Worm (Caenorhabditis elegans) whole organism, L1 larva: ENCODE results near the gene T19E7.6.

ENCODE experiments used
- C16A3.4 ChIP-seq: fragments of 150-350 bp; optimal IDR thresholded peaks from 2 replicates; lab custom pipeline; 2014; ENCODE audit warnings: missing biosample characterization, missing genetic modification characterization
- Y116A8C.19 ChIP-seq: sonication (generic microtip); optimal IDR thresholded peaks from 2 replicates; lab custom pipeline; 2016; ENCODE audit warnings: missing compliant biosample characterization, missing genetic modification characterization, borderline replicate concordance
- alr-1 ChIP-seq: fragments of 200-800 bp; sonication (Bioruptor generic); optimal IDR thresholded peaks from 2 replicates; lab custom pipeline; 2018; ENCODE audit warnings: borderline replicate concordance, mild to moderate bottlenecking, missing genetic modification characterization, missing compliant biosample characterization
- aly-2 ChIP-seq: fragments of 150-350 bp; optimal IDR thresholded peaks from 2 replicates; lab custom pipeline; 2014; ENCODE audit warnings: missing biosample characterization, missing genetic modification characterization
- ama-1 ChIP-seq: fragments of 150-350 bp; optimal IDR thresholded peaks from 2 replicates; lab custom pipeline; 2014
- ceh-63 ChIP-seq: fragments of 200-800 bp; sonication (Bioruptor generic); optimal IDR thresholded peaks from 2 replicates; lab custom pipeline; 2018; ENCODE audit warnings: mild to moderate bottlenecking, missing genetic modification characterization, missing compliant biosample characterization
- ceh-8 ChIP-seq: fragments of 200-800 bp; sonication (Bioruptor generic); optimal IDR thresholded peaks from 2 replicates; lab custom pipeline; 2018; ENCODE audit warnings: mild to moderate bottlenecking, missing genetic modification characterization, moderate library complexity, missing compliant biosample characterization
- ceh-90 ChIP-seq: sonication (generic microtip); optimal IDR thresholded peaks from 2 replicates; lab custom pipeline; 2016; ENCODE audit warnings: missing genetic modification characterization, missing compliant biosample characterization
- dpl-1 ChIP-seq, 3 experiments: fragments of 150-350 bp in 2 of 3; sonication (generic microtip) in 1 of 3; optimal IDR thresholded peaks; 2 replicates each; lab custom pipeline; 2014 to 2017; ENCODE audit warnings: missing biosample characterization in 3 of 3, missing genetic modification characterization in 3 of 3, missing genetic modification reagents in 3 of 3
- efl-1 ChIP-seq, 4 experiments: fragments of 150-350 bp; optimal IDR thresholded peaks in 3 of 4; peaks in 1 of 4; 1 replicate in 1 of 4; 2 replicates in 3 of 4; lab custom pipeline; 2014; ENCODE audit warnings: missing biosample characterization in 2 of 4, missing genetic modification characterization in 2 of 4, missing genetic modification reagents in 2 of 4
- efl-3 ChIP-seq: fragments of 200-800 bp; sonication (Bioruptor generic); optimal IDR thresholded peaks from 2 replicates; lab custom pipeline; 2018; ENCODE audit warnings: mild to moderate bottlenecking, missing genetic modification characterization, missing compliant biosample characterization
- elt-2 ChIP-seq: sonication (generic microtip); optimal IDR thresholded peaks from 2 replicates; lab custom pipeline; 2016; ENCODE audit warnings: missing genetic modification characterization, mild to moderate bottlenecking, inconsistent platforms, missing compliant biosample characterization, missing genetic modification reagents
- elt-3 ChIP-seq, 6 experiments: fragments of 150-350 bp in 1 of 6; sonication (generic microtip); optimal IDR thresholded peaks; 2 replicates each; lab custom pipeline; 2017 to 2018; ENCODE audit warnings: missing biosample characterization in 6 of 6, missing genetic modification characterization in 6 of 6, inconsistent platforms in 1 of 6
- ets-5 ChIP-seq: fragments of 200-800 bp; sonication (Bioruptor generic); IDR thresholded peaks from 2 replicates; pipeline ENCODE4 v1.3.6; 2022; ENCODE audit warnings: missing genetic modification characterization, missing compliant biosample characterization
- irx-1 ChIP-seq: sonication (generic microtip); optimal IDR thresholded peaks from 2 replicates; lab custom pipeline; 2016; ENCODE audit warnings: missing genetic modification characterization, missing compliant biosample characterization
- isw-1 ChIP-seq: fragments of 200-800 bp; sonication (Bioruptor generic); IDR thresholded peaks from 2 replicates; pipeline ENCODE4 v1.3.6; 2022; ENCODE audit warnings: missing genetic modification characterization, missing compliant biosample characterization
- lin-14 ChIP-seq: fragments of 200-800 bp; sonication (Bioruptor generic); optimal IDR thresholded peaks from 2 replicates; lab custom pipeline; 2018; ENCODE audit warnings: mild to moderate bottlenecking, missing genetic modification characterization, moderate library complexity, missing compliant biosample characterization
- lin-35 ChIP-seq, 2 experiments: fragments of 150-350 bp; optimal IDR thresholded peaks; 2 replicates each; lab custom pipeline; 2014; ENCODE audit warnings: missing biosample characterization in 2 of 2, missing genetic modification characterization in 2 of 2, missing genetic modification reagents in 2 of 2
- mdl-1 ChIP-seq, 2 experiments: fragments of 150-350 bp; optimal IDR thresholded peaks; 2 replicates each; lab custom pipeline; 2014 to 2017; ENCODE audit warnings: missing biosample characterization in 2 of 2, missing genetic modification characterization in 2 of 2, inconsistent platforms in 1 of 2
- mep-1 ChIP-seq: fragments of 150-350 bp; optimal IDR thresholded peaks from 2 replicates; lab custom pipeline; 2014; ENCODE audit warnings: missing biosample characterization, missing genetic modification characterization
- nhr-19 ChIP-seq: fragments of 200-800 bp; sonication (Bioruptor generic); conservative IDR thresholded peaks from 2 replicates; pipeline ENCODE4 v1.3.6; 2022; ENCODE audit warnings: missing genetic modification characterization, missing compliant biosample characterization
- nhr-20 ChIP-seq: sonication (generic microtip); optimal IDR thresholded peaks from 2 replicates; lab custom pipeline; 2016; ENCODE audit warnings: mild to moderate bottlenecking, missing genetic modification characterization, missing compliant biosample characterization
- nhr-28 ChIP-seq: fragments of 150-350 bp; optimal IDR thresholded peaks from 2 replicates; lab custom pipeline; 2014; ENCODE audit warnings: missing biosample characterization, missing genetic modification characterization
- nhr-71 ChIP-seq: sonication (generic microtip); optimal IDR thresholded peaks from 2 replicates; lab custom pipeline; 2016; ENCODE audit warnings: mild to moderate bottlenecking, missing genetic modification characterization, moderate library complexity, missing compliant biosample characterization
- pax-3 ChIP-seq: fragments of 200-800 bp; sonication (Bioruptor generic); optimal IDR thresholded peaks from 2 replicates; lab custom pipeline; 2018; ENCODE audit warnings: mild to moderate bottlenecking, missing genetic modification characterization, moderate library complexity, missing compliant biosample characterization
- pqm-1 ChIP-seq: sonication (generic microtip); optimal IDR thresholded peaks from 3 replicates; lab custom pipeline; 2017; ENCODE audit warnings: missing biosample characterization, missing genetic modification characterization
- rnt-1 ChIP-seq: sonication (generic microtip); optimal IDR thresholded peaks from 2 replicates; lab custom pipeline; 2016; ENCODE audit warnings: mild to moderate bottlenecking, missing genetic modification characterization, moderate library complexity, missing compliant biosample characterization
- sptf-1 ChIP-seq: fragments of 150-350 bp; optimal IDR thresholded peaks from 2 replicates; lab custom pipeline; 2014; ENCODE audit warnings: missing biosample characterization, missing genetic modification characterization
- sup-37 ChIP-seq: fragments of 200-800 bp; sonication (Bioruptor generic); optimal IDR thresholded peaks from 2 replicates; lab custom pipeline; 2018; ENCODE audit warnings: mild to moderate bottlenecking, missing genetic modification characterization, missing compliant biosample characterization
- tlp-1 ChIP-seq: fragments of 150-350 bp; optimal IDR thresholded peaks from 2 replicates; lab custom pipeline; 2014; ENCODE audit warnings: missing biosample characterization, missing genetic modification characterization
- unc-30 ChIP-seq: sonication (generic microtip); optimal IDR thresholded peaks from 2 replicates; lab custom pipeline; 2017; ENCODE audit warnings: missing biosample characterization, missing genetic modification characterization
- unc-86 ChIP-seq: sonication (generic microtip); optimal IDR thresholded peaks from 2 replicates; lab custom pipeline; 2016; ENCODE audit warnings: missing genetic modification characterization, missing compliant biosample characterization
- unc-98 ChIP-seq: fragments of 200-800 bp; sonication (Bioruptor generic); IDR thresholded peaks from 2 replicates; pipeline ENCODE4 v1.3.6; 2022; ENCODE audit warnings: missing genetic modification characterization, missing compliant biosample characterization
- vab-15 ChIP-seq: sonication (generic microtip); optimal IDR thresholded peaks from 2 replicates; lab custom pipeline; 2017; ENCODE audit warnings: missing genotype, mild to moderate bottlenecking, missing genetic modification characterization, missing compliant biosample characterization
- zag-1 ChIP-seq: fragments of 150-350 bp; optimal IDR thresholded peaks from 2 replicates; lab custom pipeline; 2014; ENCODE audit warnings: missing biosample characterization, missing genetic modification characterization
- ztf-4 ChIP-seq: fragments of 150-350 bp; optimal IDR thresholded peaks from 2 replicates; lab custom pipeline; 2014; ENCODE audit warnings: missing biosample characterization, missing genetic modification characterization

The T19E7.6 gene

DNA sequence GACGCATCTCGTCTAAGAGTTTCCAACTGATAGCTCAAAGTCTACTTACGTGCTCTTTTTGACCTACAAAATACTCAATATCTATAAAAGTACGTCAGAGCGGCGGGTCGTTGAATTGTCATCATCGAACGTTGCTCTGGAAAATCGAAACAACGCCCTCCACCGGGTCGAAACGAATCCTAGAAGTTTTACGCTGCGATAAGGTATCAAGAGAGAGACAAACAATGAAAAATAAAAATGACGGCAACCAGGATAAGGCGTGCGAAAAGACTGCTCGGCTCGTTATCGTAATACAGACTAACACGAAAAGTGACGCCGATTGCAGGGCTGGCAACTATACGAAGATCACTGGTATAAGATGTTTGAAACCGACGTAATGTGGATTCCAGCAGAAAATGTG is 15.1 kb downstream of the T19E7.6 start:
- TF ChIP-seq elt-2 (tag; lab: Kevin White, UChicago) (peak; percentile 58), Y116A8C.19 (tag; lab: Kevin White, UChicago) (no peak), aly-2 (tag; lab: Kevin White, UChicago) (no peak), isw-1 (GFP tag; lab: Robert Waterston, UW) (no peak), ceh-63 (GFP tag; lab: Kevin White, UChicago) (no peak), irx-1 (no peak), dpl-1 (GFP tag; optimal IDR thresholded peaks at IDR 0.05; lab: Kevin White, UChicago) (no peak), unc-98 (GFP tag; lab: Robert Waterston, UW) (no peak), mdl-1 (tag; optimal IDR thresholded peaks at IDR 0.05; lab: Kevin White, UChicago) (no peak), tlp-1 (no peak), pqm-1 (tag; lab: Kevin White, UChicago) (peak; percentile 11), ets-5 (GFP tag; lab: Robert Waterston, UW) (no peak), alr-1 (tag; lab: Kevin White, UChicago) (no peak), C16A3.4 (tag; lab: Kevin White, UChicago) (no peak), nhr-71 (peak; percentile 10), lin-14 (GFP tag; lab: Kevin White, UChicago) (peak; percentile 22), nhr-28 (tag; lab: Kevin White, UChicago) (no peak), ceh-90 (no peak), sptf-1 (tag; lab: Kevin White, UChicago) (no peak), elt-3 (tag; optimal IDR thresholded peaks at IDR 0.05; lab: Kevin White, UChicago) (no peak), ama-1 (lab: Kevin White, UChicago) (no peak), lin-35 (GFP tag; optimal IDR thresholded peaks at IDR 0.05; lab: Kevin White, UChicago) (peak in 1 of 2 experiments; percentile 0), efl-3 (GFP tag; lab: Kevin White, UChicago) (no peak), unc-30 (tag; lab: Kevin White, UChicago) (no peak), mep-1 (tag; lab: Kevin White, UChicago) (no peak), nhr-19 (GFP tag; lab: Robert Waterston, UW) (no peak), efl-1 (optimal IDR thresholded peaks at IDR 0.05; lab: Kevin White, UChicago) (no peak), efl-1 (GFP tag; optimal IDR thresholded peaks at IDR 0.05 in 1 of 2; lab: Kevin White, UChicago) (no peak), zag-1 (no peak), vab-15 (no peak)

- no peak for TF ChIP-seq ceh-63 (GFP tag; lab: Kevin White, UChicago)
- TF ChIP-seq unc-86 (tag; lab: Kevin White, UChicago): no peak
- TF ChIP-seq ceh-8: no peak
- no peak for TF ChIP-seq rnt-1 (tag; lab: Kevin White, UChicago)
- TF ChIP-seq elt-3 (tag; optimal IDR thresholded peaks at IDR 0.05; lab: Kevin White, UChicago): no peak
- TF ChIP-seq ztf-4 (tag; lab: Kevin White, UChicago): no peak
- TF ChIP-seq C16A3.4 (tag; lab: Kevin White, UChicago): no peak
- no peak for TF ChIP-seq efl-3 (GFP tag; lab: Kevin White, UChicago)
- TF ChIP-seq pax-3: no peak
- no peak for TF ChIP-seq nhr-20
- no peak for TF ChIP-seq efl-1 (optimal IDR thresholded peaks at IDR 0.05; lab: Kevin White, UChicago)
- TF ChIP-seq efl-1 (GFP tag; optimal IDR thresholded peaks at IDR 0.05 in 1 of 2; lab: Kevin White, UChicago): no peak
Measured at ce11 chrIV:5653649-5654048, 15.7 kb downstream of the T19E7.6 start, which contains the start of gene clec-178. Gene clec-178, plus strand, starts transcription at chrIV:5653949.

DNA sequence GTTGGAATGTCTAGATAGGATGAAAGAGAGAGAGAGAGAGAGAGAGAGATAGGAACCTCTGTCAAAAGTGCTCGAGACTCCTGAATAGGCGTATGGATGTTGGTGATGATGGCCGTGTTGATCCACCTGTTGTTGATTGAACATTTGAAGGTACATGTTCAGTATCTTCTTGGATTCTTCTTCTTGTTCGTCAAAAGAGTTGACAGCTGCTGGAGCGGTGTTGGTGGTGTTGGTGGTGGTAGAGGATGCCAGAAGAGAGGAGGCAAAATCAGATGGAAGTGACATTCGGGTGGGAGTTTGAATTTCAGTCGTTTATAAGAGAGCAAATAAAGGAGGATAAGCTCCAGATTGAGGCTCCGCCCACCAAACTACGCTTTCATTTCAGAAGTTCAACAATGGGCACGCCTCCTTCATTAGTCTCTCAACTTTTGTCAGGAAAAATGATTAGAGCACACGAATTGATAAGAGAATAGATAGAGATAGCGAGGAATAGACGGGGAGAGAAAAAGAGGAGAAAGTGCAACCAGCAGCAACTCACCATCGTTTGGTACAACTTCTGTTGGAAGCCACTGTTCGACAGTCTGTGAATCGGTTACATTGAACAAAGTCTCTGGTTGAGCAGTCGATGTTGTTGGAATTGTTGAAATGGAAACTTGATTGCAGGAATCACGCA is 16.4 kb downstream of the T19E7.6 start:
- TF ChIP-seq sup-37 (GFP tag; lab: Kevin White, UChicago) (no peak), efl-1 (optimal IDR thresholded peaks at IDR 0.05; lab: Kevin White, UChicago) (no peak), efl-1 (GFP tag; optimal IDR thresholded peaks at IDR 0.05 in 1 of 2; lab: Kevin White, UChicago) (peak in 1 of 2 experiments; percentile 85)
- TF ChIP-seq, all 84 proteins: peak for 1
